Worm (Caenorhabditis elegans) whole organism, young adult: ENCODE results near the gene gpx-5.

ENCODE experiments used
- B0261.1 ChIP-seq: sonication (generic microtip); optimal IDR thresholded peaks from 2 replicates; lab custom pipeline; 2016; ENCODE audit warnings: mild to moderate bottlenecking, missing genetic modification characterization, moderate library complexity, missing compliant biosample characterization
- efl-1 ChIP-seq: fragments of 150-350 bp; optimal IDR thresholded peaks from 2 replicates; lab custom pipeline; 2014; ENCODE audit warnings: missing biosample characterization, missing genetic modification reagents, missing genetic modification characterization
- unc-62 ChIP-seq: fragments of 150-350 bp; optimal IDR thresholded peaks from 2 replicates; lab custom pipeline; 2014; ENCODE audit warnings: missing biosample characterization, missing genetic modification reagents, missing genetic modification characterization

DNA sequence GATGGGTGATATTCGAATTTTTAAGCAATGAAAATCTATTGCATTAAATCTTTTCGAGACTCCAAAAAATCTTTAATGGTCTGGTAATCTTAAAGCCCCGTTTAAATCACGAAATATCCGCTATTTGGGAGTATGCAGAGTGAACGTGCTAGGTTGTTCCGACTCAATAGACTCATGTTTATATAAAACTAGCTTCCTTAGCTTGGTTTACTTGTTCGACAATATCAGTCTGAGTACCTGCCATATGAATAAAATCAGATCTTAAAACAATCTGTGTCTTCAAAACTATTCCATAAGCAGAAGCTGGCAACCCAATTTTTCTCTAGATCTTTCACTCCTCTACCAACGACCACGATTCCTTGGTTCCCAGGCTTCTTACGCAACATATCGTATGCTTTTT, 18.7 kb downstream of the gpx-5 start:
- TF ChIP-seq efl-1 (GFP tag; lab: Kevin White, UChicago): no peak
- TF ChIP-seq B0261.1 (tag; lab: Kevin White, UChicago): no peak
- no peak for TF ChIP-seq unc-62
